Worm (Caenorhabditis elegans) whole organism, midembryonic: ENCODE results near the gene ZK121.2.

Source experiments
- T22C8.4 ChIP-seq: fragments of 200-800 bp; sonication (Bioruptor generic); IDR thresholded peaks from 2 replicates; pipeline ENCODE4 v1.3.6; 2022; ENCODE audit warnings: missing genetic modification characterization, missing compliant biosample characterization
- cog-1 ChIP-seq: sonication (generic microtip); optimal IDR thresholded peaks from 2 replicates; lab custom pipeline; 2016; ENCODE audit warnings: missing genetic modification characterization, missing compliant biosample characterization
- flt-1 ChIP-seq: fragments of 200-800 bp; sonication (Bioruptor generic); IDR thresholded peaks from 2 replicates; pipeline ENCODE4 v1.3.6; 2022; ENCODE audit warnings: missing genetic modification characterization, missing compliant biosample characterization
- klf-2 ChIP-seq: fragments of 200-800 bp; sonication (Bioruptor generic); conservative IDR thresholded peaks from 2 replicates; pipeline ENCODE4 v1.3.6; 2022; ENCODE audit warnings: missing genetic modification reagents, missing genetic modification characterization, missing compliant biosample characterization
- med-1 ChIP-seq: sonication (generic microtip); optimal IDR thresholded peaks from 2 replicates; lab custom pipeline; 2017; ENCODE audit warnings: missing genetic modification characterization, mild to moderate bottlenecking, missing compliant biosample characterization, antibody characterized with exemption, missing genetic modification reagents; ENCODE audit not compliant: insufficient read depth
- ref-1 ChIP-seq: fragments of 200-800 bp; sonication (Bioruptor generic); conservative IDR thresholded peaks from 2 replicates; pipeline ENCODE4 v1.3.6; 2022; ENCODE audit warnings: missing genetic modification reagents, missing genetic modification characterization, missing compliant biosample characterization
- tab-1 ChIP-seq: fragments of 200-800 bp; sonication (Bioruptor generic); IDR thresholded peaks from 2 replicates; pipeline ENCODE4 v1.3.6; 2022; ENCODE audit warnings: missing genetic modification characterization, missing compliant biosample characterization
- ztf-23 ChIP-seq: fragments of 200-800 bp; sonication (Bioruptor generic); IDR thresholded peaks from 2 replicates; pipeline ENCODE4 v1.3.6; 2022; ENCODE audit warnings: missing genetic modification reagents, missing genetic modification characterization, missing compliant biosample characterization
- ztf-29 ChIP-seq: fragments of 200-800 bp; sonication (Bioruptor generic); IDR thresholded peaks from 2 replicates; pipeline ENCODE4 v1.3.6; 2022; ENCODE audit warnings: missing genetic modification reagents, missing genetic modification characterization, missing compliant biosample characterization

DNA sequence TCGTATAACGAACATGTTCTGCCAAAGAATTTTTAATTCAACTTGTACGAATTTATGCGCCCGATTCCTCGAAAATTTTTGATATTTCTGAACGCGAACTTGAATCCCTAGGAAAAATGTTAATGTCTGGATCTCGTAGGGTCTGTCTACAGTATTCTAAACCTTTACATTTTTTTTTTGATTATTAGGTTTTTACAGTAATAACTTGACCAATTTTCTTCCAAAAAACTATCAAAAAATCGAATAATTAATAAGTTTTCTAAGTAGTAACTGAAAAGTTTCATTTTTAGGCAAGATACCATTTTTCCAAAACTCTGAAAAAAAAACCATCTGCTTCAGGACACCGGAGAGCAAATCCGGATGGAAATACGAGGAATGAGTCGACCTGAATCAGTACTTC is 47.2 kb upstream of the ZK121.2 start:
- no peak for TF ChIP-seq tab-1 (GFP tag; lab: Robert Waterston, UW)
- no peak for TF ChIP-seq ztf-23 (GFP tag; lab: Robert Waterston, UW)
- TF ChIP-seq ztf-29 (GFP tag; lab: Robert Waterston, UW), result no peak
- no peak for TF ChIP-seq flt-1 (GFP tag; lab: Robert Waterston, UW)
- no peak for TF ChIP-seq cog-1 (tag; lab: Kevin White, UChicago)
- TF ChIP-seq ref-1 (GFP tag; lab: Robert Waterston, UW), result no peak
- TF ChIP-seq klf-2 (GFP tag; lab: Robert Waterston, UW), result no peak
- no peak for TF ChIP-seq T22C8.4
- no peak for TF ChIP-seq med-1 (GFP tag; lab: Kevin White, UChicago)
